Worm (Caenorhabditis elegans) whole organism, L4/young adult: ENCODE data around the gene str-27.

Experiments used
- dao-5 ChIP-seq: sonication (generic microtip); optimal IDR thresholded peaks from 2 replicates; lab custom pipeline; 2016; ENCODE audit warnings: missing genotype, missing genetic modification characterization, moderate library complexity, missing compliant biosample characterization
- him-1 ChIP-seq: sonication (generic microtip); optimal IDR thresholded peaks from 2 replicates; lab custom pipeline; 2016; ENCODE audit warnings: missing genotype, missing genetic modification reagents, missing genetic modification characterization, missing compliant biosample characterization

DNA sequence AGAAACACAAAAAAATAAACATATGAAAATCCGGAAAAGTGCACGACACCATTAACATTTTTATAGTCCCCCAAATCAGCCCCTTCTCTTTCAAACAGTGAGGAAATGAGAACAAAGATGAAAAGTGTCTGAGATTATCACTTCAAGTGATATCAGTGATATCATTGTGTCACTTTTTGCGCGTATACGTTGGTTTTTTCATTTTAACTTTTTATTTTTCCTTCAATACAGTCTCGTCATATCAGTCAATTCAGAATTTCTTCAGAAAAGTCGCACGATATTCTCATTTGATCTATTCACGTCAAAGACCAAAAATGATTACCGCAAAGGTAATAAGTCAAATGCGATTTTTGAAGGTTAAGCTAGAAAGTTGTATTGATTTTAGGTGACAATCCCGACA, 30.9 kb downstream of the str-27 start, which contains the start of gene twk-34:
- TF ChIP-seq him-1 (tag; lab: Kevin White, UChicago) (no peak), dao-5 (no peak)
